Fruit fly (Drosophila melanogaster): ENCODE data around the gene CkIalpha.
A peak's percentile ranks its signal among the peaks of the same experiment; 100 is the strongest.

The CkIalpha gene

DNA sequence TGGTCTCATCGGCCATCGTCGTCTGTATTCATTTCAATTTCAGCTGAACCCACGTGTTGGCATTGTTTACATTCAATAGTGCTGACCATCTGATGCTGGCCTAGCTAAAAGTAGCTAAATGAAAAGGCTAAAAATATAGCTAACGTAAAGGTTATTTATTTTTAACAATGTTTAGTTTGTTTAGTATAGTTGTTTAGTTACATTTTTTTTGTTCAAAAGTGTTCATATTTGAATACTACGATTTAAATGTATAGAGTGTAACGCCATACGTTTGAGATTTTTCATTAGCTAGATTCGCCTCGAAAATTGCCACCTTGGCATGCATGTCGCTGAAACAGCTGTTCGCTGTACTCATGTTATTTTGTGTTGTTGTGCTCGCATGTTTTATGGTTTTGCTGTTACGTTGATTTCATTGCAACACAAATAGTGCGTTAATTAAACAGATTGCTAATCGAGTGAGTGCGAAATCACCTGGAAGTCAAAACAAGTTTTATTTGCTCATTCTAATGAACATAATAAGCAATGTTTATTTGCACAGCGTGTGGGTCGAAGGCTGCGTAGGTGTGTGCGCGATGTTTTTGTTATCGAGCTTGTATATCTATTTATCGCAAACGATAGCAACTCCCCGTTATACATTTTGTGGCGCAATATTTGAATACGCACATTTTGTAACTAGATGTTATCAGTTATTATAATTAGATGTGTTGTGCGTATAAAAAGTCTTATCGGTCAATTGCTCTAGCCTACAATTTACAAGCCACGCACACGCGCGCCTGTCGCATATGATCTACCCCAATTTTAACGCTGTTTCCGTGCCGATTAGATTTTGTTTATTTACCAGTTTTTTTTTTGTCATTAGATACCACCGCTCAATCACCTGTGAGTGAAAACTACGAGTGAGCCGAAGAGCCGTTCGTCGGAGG, 41.6 kb upstream of the CkIalpha start, which contains the start of the genes CG1463 and Fpgs1 (continued):
- no peak for TF ChIP-seq CG17328 (GFP tag; IDR thresholded peaks at IDR 0.05)
- no peak for TF ChIP-seq CG6683 (GFP tag; optimal IDR thresholded peaks at IDR 0.05)
- TF ChIP-seq CG1529 (GFP tag; optimal IDR thresholded peaks at IDR 0.05), result no peak
- no peak for TF ChIP-seq CG31365 (tag; optimal IDR thresholded peaks at IDR 0.05)
- TF ChIP-seq Hr3 (GFP tag; optimal IDR thresholded peaks at IDR 0.05), result no peak
- TF ChIP-seq CG4360 (GFP tag; IDR thresholded peaks at IDR 0.05), result no peak
- TF ChIP-seq Nf-YC (tag; optimal IDR thresholded peaks at IDR 0.05), result peak; percentile 45
- TF ChIP-seq Ravus (GFP tag; IDR thresholded peaks at IDR 0.05), result no peak
- TF ChIP-seq maf-S (GFP tag; optimal IDR thresholded peaks at IDR 0.05), result no peak
- TF ChIP-seq oc (tag; optimal IDR thresholded peaks at IDR 0.05), result no peak
- no peak for TF ChIP-seq Adf1 (GFP tag; IDR thresholded peaks at IDR 0.05)
- peak; percentile 49 for TF ChIP-seq Fer1 (GFP tag; optimal IDR thresholded peaks at IDR 0.05)
- TF ChIP-seq prd (optimal IDR thresholded peaks at IDR 0.05), result no peak
- TF ChIP-seq prd (GFP tag; IDR thresholded peaks at IDR 0.05), result peak; percentile 38; the same call in 1 of the 3 replicates
- no peak for TF ChIP-seq CG7357 (GFP tag; IDR thresholded peaks at IDR 0.05)
- no peak for TF ChIP-seq gsb (GFP tag; IDR thresholded peaks at IDR 0.05)
- no peak for TF ChIP-seq CG17359 (tag; optimal IDR thresholded peaks at IDR 0.05)
- no peak for TF ChIP-seq CG15269 (tag; optimal IDR thresholded peaks at IDR 0.05)
- TF ChIP-seq CG4404 (GFP tag; IDR thresholded peaks at IDR 0.05), result peak; percentile 48
- no peak for TF ChIP-seq Dad (GFP tag; optimal IDR thresholded peaks at IDR 0.05)
- TF ChIP-seq lmd (GFP tag; IDR thresholded peaks at IDR 0.05), result peak; percentile 47; the same call in 1 of the 2 replicates
- peak; percentile 40 for TF ChIP-seq Sin3A (optimal IDR thresholded peaks at IDR 0.05)
- TF ChIP-seq Spps (tag; optimal IDR thresholded peaks at IDR 0.05), result no peak
- TF ChIP-seq Fer3 (tag; optimal IDR thresholded peaks at IDR 0.05), result no peak
- TF ChIP-seq so (GFP tag; IDR thresholded peaks at IDR 0.05), result no peak
- 0 out of 3 replicates have a peak, but pooled peaks have one; percentile 24 for TF ChIP-seq Doc3 (GFP tag; IDR thresholded peaks at IDR 0.05; ENCODE audit: partially characterized antibody)
- TF ChIP-seq wor (GFP tag; IDR thresholded peaks at IDR 0.05), result no peak
- TF ChIP-seq CG8359 (GFP tag; optimal IDR thresholded peaks at IDR 0.05; ENCODE audit: borderline replicate concordance), result no peak
- peak; percentile 53 for TF ChIP-seq twi (tag; optimal IDR thresholded peaks at IDR 0.05)
- TF ChIP-seq cwo (GFP tag; optimal IDR thresholded peaks at IDR 0.05), result peak; percentile 57
- TF ChIP-seq CG12071 (GFP tag; optimal IDR thresholded peaks at IDR 0.05), result no peak
- TF ChIP-seq pb (GFP tag; optimal IDR thresholded peaks at IDR 0.05), result no peak
- no peak for TF ChIP-seq CG1024 (GFP tag; IDR thresholded peaks at IDR 0.05)
- TF ChIP-seq CG6254 (GFP tag; optimal IDR thresholded peaks at IDR 0.05), result no peak
- peak; percentile 72 for TF ChIP-seq CG6689 (GFP tag; IDR thresholded peaks at IDR 0.05)
- no peak for TF ChIP-seq CG11247 (GFP tag; IDR thresholded peaks at IDR 0.05)
- TF ChIP-seq CG2202 (tag; optimal IDR thresholded peaks at IDR 0.05), result no peak
- no peak for TF ChIP-seq CG11504 (tag; optimal IDR thresholded peaks at IDR 0.05)
- peak; percentile 48; the same call in 1 of the 2 replicates for TF ChIP-seq Xrp1 (GFP tag; IDR thresholded peaks at IDR 0.05)
- TF ChIP-seq corto (GFP tag; optimal IDR thresholded peaks at IDR 0.05), result no peak
- TF ChIP-seq nau (GFP tag; optimal IDR thresholded peaks at IDR 0.05), result no peak
- peak; percentile 71 for TF ChIP-seq cg (GFP tag; optimal IDR thresholded peaks at IDR 0.05)
- TF ChIP-seq da (GFP tag; optimal IDR thresholded peaks at IDR 0.05), result no peak
- peak in 1 of 2 experiments; percentile 8 for TF ChIP-seq dpn (GFP tag; optimal IDR thresholded peaks at IDR 0.05)
- no peak for TF ChIP-seq Hr51 (GFP tag; optimal IDR thresholded peaks at IDR 0.05)
- peak; percentile 36; the same call in 1 of the 2 replicates for TF ChIP-seq al (GFP tag; IDR thresholded peaks at IDR 0.05)
- no peak for TF ChIP-seq otp (GFP tag; IDR thresholded peaks at IDR 0.05)
- no peak for TF ChIP-seq Dek (tag; optimal IDR thresholded peaks at IDR 0.05)
- peak; percentile 61; the same call in 1 of the 2 replicates for TF ChIP-seq MBD-R2 (GFP tag; IDR thresholded peaks at IDR 0.05)

Data from whole organism, embryonic.